Fruit fly (Drosophila melanogaster): ENCODE results near the gene CG3744.

Gene CG3744

dm6 chr3R:24905959-24906634 is 29.6 kb upstream of the CG3744 start, which contains the start of gene CG13643 (continued):
- no peak for TF ChIP-seq ftz-f1 (GFP tag; optimal IDR thresholded peaks at IDR 0.05)
- no peak for TF ChIP-seq CG11560 (tag; IDR thresholded peaks at IDR 0.05)
- TF ChIP-seq CG14860 (GFP tag; IDR thresholded peaks at IDR 0.05; ENCODE audit: partially characterized antibody) = no peak
- TF ChIP-seq cato (GFP tag; optimal IDR thresholded peaks at IDR 0.05; ENCODE audit: borderline replicate concordance) = no peak
- TF ChIP-seq tap (tag; optimal IDR thresholded peaks at IDR 0.05) = no peak
- TF ChIP-seq Ada2b (GFP tag; IDR thresholded peaks at IDR 0.05) = no peak
- no peak for TF ChIP-seq Atf3 (GFP tag; optimal IDR thresholded peaks at IDR 0.05)
- no peak for TF ChIP-seq sr (GFP tag; IDR thresholded peaks at IDR 0.05)
- TF ChIP-seq sens (GFP tag) = no peak
- TF ChIP-seq HLH4C (GFP tag; IDR thresholded peaks at IDR 0.05; ENCODE audit: partially characterized antibody) = no peak
- TF ChIP-seq CG17328 (GFP tag; IDR thresholded peaks at IDR 0.05) = no peak
- TF ChIP-seq Meics (GFP tag; optimal IDR thresholded peaks at IDR 0.05) = peak; percentile 53
- TF ChIP-seq Xbp1 (GFP tag; optimal IDR thresholded peaks at IDR 0.05) = no peak
- no peak for TF ChIP-seq CG15011 (GFP tag; optimal IDR thresholded peaks at IDR 0.05)
- no peak for TF ChIP-seq CG7357 (GFP tag; IDR thresholded peaks at IDR 0.05)
- no peak for TF ChIP-seq dan (GFP tag; IDR thresholded peaks at IDR 0.05)
- no peak for TF ChIP-seq CG18476 (GFP tag; optimal IDR thresholded peaks at IDR 0.05)
- no peak for TF ChIP-seq pros (GFP tag; optimal IDR thresholded peaks at IDR 0.05)
- TF ChIP-seq CG18599 (GFP tag; optimal IDR thresholded peaks at IDR 0.05) = no peak
- TF ChIP-seq CG10565 (GFP tag; optimal IDR thresholded peaks at IDR 0.05) = no peak
- no peak for TF ChIP-seq abd-A (tag; optimal IDR thresholded peaks at IDR 0.05)
- TF ChIP-seq CG11696 (GFP tag; IDR thresholded peaks at IDR 0.05) = no peak
- TF ChIP-seq Atf6 (GFP tag; IDR thresholded peaks at IDR 0.05) = no peak
- TF ChIP-seq Gsc (GFP tag; IDR thresholded peaks at IDR 0.05) = no peak
- TF ChIP-seq Six4 (GFP tag; optimal IDR thresholded peaks at IDR 0.05) = no peak
- TF ChIP-seq CG3995 (GFP tag; optimal IDR thresholded peaks at IDR 0.05) = no peak
- TF ChIP-seq CG6791 (GFP tag; IDR thresholded peaks at IDR 0.05; ENCODE audit: partially characterized antibody) = no peak
- no peak for TF ChIP-seq bab2 (GFP tag; optimal IDR thresholded peaks at IDR 0.05)
- TF ChIP-seq Blimp-1 (GFP tag; optimal IDR thresholded peaks at IDR 0.05) = peak; percentile 64
- no peak for TF ChIP-seq CG12236 (GFP tag; optimal IDR thresholded peaks at IDR 0.05)
- TF ChIP-seq CG3163 (GFP tag; optimal IDR thresholded peaks at IDR 0.05) = no peak
- TF ChIP-seq scrt (GFP tag; optimal IDR thresholded peaks at IDR 0.05) = no peak
- TF ChIP-seq CkIIα-i1 (GFP tag; IDR thresholded peaks at IDR 0.05) = no peak
- no peak for TF ChIP-seq pum (GFP tag; optimal IDR thresholded peaks at IDR 0.05)
- TF ChIP-seq dmrt99B (tag; optimal IDR thresholded peaks at IDR 0.05) = no peak
- TF ChIP-seq gem (tag; optimal IDR thresholded peaks at IDR 0.05) = no peak
- TF ChIP-seq dimm (GFP tag; IDR thresholded peaks at IDR 0.05) = no peak
- TF ChIP-seq nerfin-2 (GFP tag; IDR thresholded peaks at IDR 0.05; ENCODE audit: partially characterized antibody) = no peak
- no peak for TF ChIP-seq grn (GFP tag; optimal IDR thresholded peaks at IDR 0.05)
- no peak for TF ChIP-seq CG3281 (GFP tag; optimal IDR thresholded peaks at IDR 0.05)
- no peak for TF ChIP-seq CG2116 (GFP tag; optimal IDR thresholded peaks at IDR 0.05)
- TF ChIP-seq CG7372 (GFP tag; IDR thresholded peaks at IDR 0.05) = peak; percentile 80
- no peak for TF ChIP-seq CG9797 (GFP tag; optimal IDR thresholded peaks at IDR 0.05)
- no peak for TF ChIP-seq CG6765 (GFP tag; optimal IDR thresholded peaks at IDR 0.05)
- no peak for TF ChIP-seq zf30C (GFP tag; optimal IDR thresholded peaks at IDR 0.05)
- TF ChIP-seq CG7786 (GFP tag; optimal IDR thresholded peaks at IDR 0.05) = no peak
- TF ChIP-seq CG4424 (GFP tag; optimal IDR thresholded peaks at IDR 0.05) = no peak
- TF ChIP-seq inv (GFP tag; IDR thresholded peaks at IDR 0.05; ENCODE audit: partially characterized antibody) = no peak
- TF ChIP-seq Mad (GFP tag; optimal IDR thresholded peaks at IDR 0.05) = no peak
- no peak for TF ChIP-seq CG4854 (GFP tag; optimal IDR thresholded peaks at IDR 0.05)
- no peak for TF ChIP-seq E2f2 (GFP tag; IDR thresholded peaks at IDR 0.05)

Measured in whole organism, embryonic.